Worm (Caenorhabditis elegans) whole organism, L1 larva: ENCODE data around the gene fbxb-38.

Source experiments
- C04F5.9 ChIP-seq: sonication (generic microtip); optimal IDR thresholded peaks from 2 replicates; lab custom pipeline; 2016; ENCODE audit warnings: missing genetic modification characterization, missing compliant biosample characterization
- C16A3.4 ChIP-seq: fragments of 150-350 bp; optimal IDR thresholded peaks from 2 replicates; lab custom pipeline; 2014; ENCODE audit warnings: missing biosample characterization, missing genetic modification characterization
- C34B4.2 ChIP-seq: sonication (generic microtip); optimal IDR thresholded peaks from 2 replicates; lab custom pipeline; 2017; ENCODE audit warnings: mild to moderate bottlenecking, missing genetic modification characterization, missing compliant biosample characterization
- aha-1 ChIP-seq: fragments of 150-350 bp; optimal IDR thresholded peaks from 2 replicates; lab custom pipeline; 2014; ENCODE audit warnings: missing biosample characterization, missing genetic modification characterization
- aly-2 ChIP-seq: fragments of 150-350 bp; optimal IDR thresholded peaks from 2 replicates; lab custom pipeline; 2014; ENCODE audit warnings: missing biosample characterization, missing genetic modification characterization
- ceh-82 ChIP-seq, 3 experiments: fragments of 150-350 bp in 1 of 3; sonication (generic microtip) in 2 of 3; optimal IDR thresholded peaks; 2 replicates each; lab custom pipeline; 2014 to 2017; ENCODE audit warnings: missing biosample characterization in 3 of 3, missing genetic modification characterization in 3 of 3
- ceh-88 ChIP-seq: fragments of 200-800 bp; sonication (Bioruptor generic); IDR thresholded peaks from 2 replicates; pipeline ENCODE4 v1.3.6; 2022; ENCODE audit warnings: missing genetic modification characterization, missing compliant biosample characterization
- dsc-1 ChIP-seq: sonication (generic microtip); optimal IDR thresholded peaks from 2 replicates; lab custom pipeline; 2016; ENCODE audit warnings: mild to moderate bottlenecking, missing genetic modification characterization, missing compliant biosample characterization
- efl-1 ChIP-seq, 4 experiments: fragments of 150-350 bp; optimal IDR thresholded peaks in 3 of 4; peaks in 1 of 4; 1 replicate in 1 of 4; 2 replicates in 3 of 4; lab custom pipeline; 2014; ENCODE audit warnings: missing biosample characterization in 2 of 4, missing genetic modification characterization in 2 of 4, missing genetic modification reagents in 2 of 4
- egl-27 ChIP-seq, 2 experiments: fragments of 150-350 bp in 1 of 2; sonication (generic microtip); optimal IDR thresholded peaks; 3 replicates each; lab custom pipeline; 2017 to 2018; ENCODE audit warnings: missing biosample characterization in 2 of 2, missing genetic modification characterization in 2 of 2, missing genetic modification reagents in 2 of 2
- elt-3 ChIP-seq, 6 experiments: fragments of 150-350 bp in 1 of 6; sonication (generic microtip); optimal IDR thresholded peaks; 2 replicates each; lab custom pipeline; 2017 to 2018; ENCODE audit warnings: missing biosample characterization in 6 of 6, missing genetic modification characterization in 6 of 6, inconsistent platforms in 1 of 6
- fkh-4 ChIP-seq: sonication (generic microtip); optimal IDR thresholded peaks from 2 replicates; lab custom pipeline; 2016; ENCODE audit warnings: missing compliant biosample characterization, missing genetic modification characterization, borderline replicate concordance
- fkh-8 ChIP-seq: sonication (generic microtip); optimal IDR thresholded peaks from 2 replicates; lab custom pipeline; 2016; ENCODE audit warnings: mild to moderate bottlenecking, missing genetic modification characterization, missing compliant biosample characterization
- hlh-17 ChIP-seq: fragments of 200-800 bp; sonication (Bioruptor generic); optimal IDR thresholded peaks from 2 replicates; lab custom pipeline; 2018; ENCODE audit warnings: missing genetic modification characterization, mild to moderate bottlenecking, missing compliant biosample characterization, moderate library complexity, borderline replicate concordance
- irx-1 ChIP-seq: sonication (generic microtip); optimal IDR thresholded peaks from 2 replicates; lab custom pipeline; 2016; ENCODE audit warnings: missing genetic modification characterization, missing compliant biosample characterization
- jun-1 ChIP-seq: fragments of 150-350 bp; optimal IDR thresholded peaks from 2 replicates; lab custom pipeline; 2014; ENCODE audit warnings: missing biosample characterization, missing genetic modification reagents, missing genetic modification characterization
- lin-13 ChIP-seq: fragments of 150-350 bp; optimal IDR thresholded peaks from 2 replicates; lab custom pipeline; 2014; ENCODE audit warnings: missing biosample characterization, missing genetic modification reagents, missing genetic modification characterization
- lin-35 ChIP-seq, 2 experiments: fragments of 150-350 bp; optimal IDR thresholded peaks; 2 replicates each; lab custom pipeline; 2014; ENCODE audit warnings: missing biosample characterization in 2 of 2, missing genetic modification characterization in 2 of 2, missing genetic modification reagents in 2 of 2
- lir-3 ChIP-seq: sonication (generic microtip); optimal IDR thresholded peaks from 2 replicates; lab custom pipeline; 2016; ENCODE audit warnings: mild to moderate bottlenecking, missing genetic modification characterization, moderate library complexity, missing compliant biosample characterization; ENCODE audit not compliant: poor library complexity
- mdl-1 ChIP-seq, 2 experiments: fragments of 150-350 bp; optimal IDR thresholded peaks; 2 replicates each; lab custom pipeline; 2014 to 2017; ENCODE audit warnings: missing biosample characterization in 2 of 2, missing genetic modification characterization in 2 of 2, inconsistent platforms in 1 of 2
- mef-2 ChIP-seq: fragments of 150-350 bp; optimal IDR thresholded peaks from 2 replicates; lab custom pipeline; 2014; ENCODE audit warnings: missing biosample characterization, missing genetic modification characterization
- nhr-11 ChIP-seq: fragments of 150-350 bp; optimal IDR thresholded peaks from 2 replicates; lab custom pipeline; 2014; ENCODE audit warnings: missing biosample characterization, missing genetic modification characterization
- nhr-20 ChIP-seq: sonication (generic microtip); optimal IDR thresholded peaks from 2 replicates; lab custom pipeline; 2016; ENCODE audit warnings: mild to moderate bottlenecking, missing genetic modification characterization, missing compliant biosample characterization
- nhr-237 ChIP-seq: fragments of 150-350 bp; optimal IDR thresholded peaks from 2 replicates; lab custom pipeline; 2014; ENCODE audit warnings: missing biosample characterization, missing genetic modification characterization
- nhr-28 ChIP-seq: fragments of 150-350 bp; optimal IDR thresholded peaks from 2 replicates; lab custom pipeline; 2014; ENCODE audit warnings: missing biosample characterization, missing genetic modification characterization
- nhr-71 ChIP-seq: sonication (generic microtip); optimal IDR thresholded peaks from 2 replicates; lab custom pipeline; 2016; ENCODE audit warnings: mild to moderate bottlenecking, missing genetic modification characterization, moderate library complexity, missing compliant biosample characterization
- nhr-77 ChIP-seq: fragments of 150-350 bp; optimal IDR thresholded peaks from 2 replicates; lab custom pipeline; 2014; ENCODE audit warnings: missing biosample characterization, missing genetic modification characterization
- nhr-90 ChIP-seq: sonication (generic microtip); optimal IDR thresholded peaks from 2 replicates; lab custom pipeline; 2016; ENCODE audit warnings: mild to moderate bottlenecking, missing genetic modification characterization, missing compliant biosample characterization; ENCODE audit not compliant: poor library complexity
- pax-3 ChIP-seq: fragments of 200-800 bp; sonication (Bioruptor generic); optimal IDR thresholded peaks from 2 replicates; lab custom pipeline; 2018; ENCODE audit warnings: mild to moderate bottlenecking, missing genetic modification characterization, moderate library complexity, missing compliant biosample characterization
- pqm-1 ChIP-seq: sonication (generic microtip); optimal IDR thresholded peaks from 3 replicates; lab custom pipeline; 2017; ENCODE audit warnings: missing biosample characterization, missing genetic modification characterization
- snu-23 ChIP-seq: sonication (generic microtip); optimal IDR thresholded peaks from 2 replicates; lab custom pipeline; 2016; ENCODE audit warnings: missing genetic modification characterization, missing compliant biosample characterization
- tbx-2 ChIP-seq: sonication (generic microtip); optimal IDR thresholded peaks from 2 replicates; lab custom pipeline; 2016; ENCODE audit warnings: missing genetic modification characterization, missing compliant biosample characterization
- unc-62 ChIP-seq: fragments of 150-350 bp; optimal IDR thresholded peaks from 2 replicates; lab custom pipeline; 2014; ENCODE audit warnings: missing biosample characterization, missing genetic modification reagents, missing genetic modification characterization
- unc-86 ChIP-seq: sonication (generic microtip); optimal IDR thresholded peaks from 2 replicates; lab custom pipeline; 2016; ENCODE audit warnings: missing genetic modification characterization, missing compliant biosample characterization
- unc-98 ChIP-seq: fragments of 200-800 bp; sonication (Bioruptor generic); IDR thresholded peaks from 2 replicates; pipeline ENCODE4 v1.3.6; 2022; ENCODE audit warnings: missing genetic modification characterization, missing compliant biosample characterization
- vab-15 ChIP-seq: sonication (generic microtip); optimal IDR thresholded peaks from 2 replicates; lab custom pipeline; 2017; ENCODE audit warnings: missing genotype, mild to moderate bottlenecking, missing genetic modification characterization, missing compliant biosample characterization
- xbp-1 ChIP-seq: sonication (generic microtip); optimal IDR thresholded peaks from 2 replicates; lab custom pipeline; 2016; ENCODE audit warnings: missing genetic modification characterization, missing compliant biosample characterization
- zag-1 ChIP-seq: fragments of 150-350 bp; optimal IDR thresholded peaks from 2 replicates; lab custom pipeline; 2014; ENCODE audit warnings: missing biosample characterization, missing genetic modification characterization
- zip-4 ChIP-seq: fragments of 200-800 bp; sonication (Bioruptor generic); optimal IDR thresholded peaks from 2 replicates; lab custom pipeline; 2018; ENCODE audit warnings: mild to moderate bottlenecking, missing genetic modification characterization, moderate library complexity, missing compliant biosample characterization

Gene fbxb-38

ce11 chrII:2168374-2168773 is at the start of gene fbxb-38:
Gene fbxb-38, minus strand, starts transcription at chrII:2168763.
- no peak for TF ChIP-seq vab-15
- no peak for TF ChIP-seq zip-4 (GFP tag; lab: Kevin White, UChicago)

ce11 chrII:2216940-2217664 is 48.5 kb upstream of the fbxb-38 start:
- TF ChIP-seq nhr-77 (tag; lab: Kevin White, UChicago) (no peak), hlh-17 (GFP tag; lab: Kevin White, UChicago) (no peak), lin-13 (GFP tag; lab: Kevin White, UChicago) (no peak), nhr-28 (tag; lab: Kevin White, UChicago) (no peak), tbx-2 (tag; lab: Kevin White, UChicago) (no peak), mef-2 (no peak), egl-27 (tag; optimal IDR thresholded peaks at IDR 0.05; lab: Kevin White, UChicago) (no peak), mdl-1 (tag; optimal IDR thresholded peaks at IDR 0.05; lab: Kevin White, UChicago) (no peak), jun-1 (tag; lab: Kevin White, UChicago) (no peak), dsc-1 (tag; lab: Kevin White, UChicago) (no peak), nhr-237 (tag; lab: Kevin White, UChicago) (no peak), C34B4.2 (tag; lab: Kevin White, UChicago) (no peak), elt-3 (tag; optimal IDR thresholded peaks at IDR 0.05; lab: Kevin White, UChicago) (no peak), ceh-88 (GFP tag; lab: Robert Waterston, UW) (no peak), pqm-1 (tag; lab: Kevin White, UChicago) (no peak)

ce11 chrII:2215512-2215911 is 46.9 kb upstream of the fbxb-38 start:
- TF ChIP-seq nhr-90 (tag; lab: Kevin White, UChicago) (no peak), C04F5.9 (tag; lab: Kevin White, UChicago) (no peak)
- TF ChIP-seq, all 84 proteins: peak for 0

- TF ChIP-seq aly-2 (no peak), irx-1 (tag; lab: Kevin White, UChicago) (no peak), jun-1 (tag; lab: Kevin White, UChicago) (no peak), mdl-1 (tag; optimal IDR thresholded peaks at IDR 0.05; lab: Kevin White, UChicago) (no peak), zag-1 (tag; lab: Kevin White, UChicago) (no peak), mef-2 (no peak), aha-1 (tag; lab: Kevin White, UChicago) (no peak)
These were observed 39.2 kb upstream of the fbxb-38 start, which contains the start of gene Y59C2A.1 for ce11 chrII:2207812-2208211. Gene Y59C2A.1, plus strand, starts transcription at chrII:2208112.

ce11 chrII:2206064-2206722 is 37.6 kb upstream of the fbxb-38 start:
- TF ChIP-seq ceh-82 (tag; optimal IDR thresholded peaks at IDR 0.05; lab: Kevin White, UChicago) = no peak
- peak; percentile 94 for TF ChIP-seq dsc-1 (tag; lab: Kevin White, UChicago)
- peak; percentile 78 for TF ChIP-seq fkh-4 (tag; lab: Kevin White, UChicago)

ce11 chrII:2204077-2204476 is 35.5 kb upstream of the fbxb-38 start, which contains the start of gene Y59C2A.2:
Gene Y59C2A.2, minus strand, starts transcription at chrII:2204137.
- TF ChIP-seq fkh-4 (tag; lab: Kevin White, UChicago) (no peak), nhr-11 (tag; lab: Kevin White, UChicago) (no peak), efl-1 (optimal IDR thresholded peaks at IDR 0.05; lab: Kevin White, UChicago) (peak; percentile 94 to 96), efl-1 (GFP tag; optimal IDR thresholded peaks at IDR 0.05 in 1 of 2; lab: Kevin White, UChicago) (peak; percentile 95 to 99), snu-23 (peak; percentile 54), pax-3 (peak; percentile 16), unc-62 (GFP tag; lab: Kevin White, UChicago) (no peak), elt-3 (tag; optimal IDR thresholded peaks at IDR 0.05; lab: Kevin White, UChicago) (no peak), nhr-20 (tag; lab: Kevin White, UChicago) (peak; percentile 15), unc-86 (tag; lab: Kevin White, UChicago) (peak; percentile 4), unc-98 (GFP tag; lab: Robert Waterston, UW) (no peak), irx-1 (tag; lab: Kevin White, UChicago) (peak; percentile 29), lin-35 (GFP tag; optimal IDR thresholded peaks at IDR 0.05; lab: Kevin White, UChicago) (peak; percentile 93 to 97), fkh-8 (peak; percentile 23), xbp-1 (tag; lab: Kevin White, UChicago) (peak; percentile 26), lin-13 (GFP tag; lab: Kevin White, UChicago) (peak; percentile 48), lir-3 (tag; lab: Kevin White, UChicago) (no peak), tbx-2 (tag; lab: Kevin White, UChicago) (peak; percentile 45), nhr-71 (no peak), vab-15 (peak; percentile 39), C16A3.4 (tag; lab: Kevin White, UChicago) (peak; percentile 58)
